Worm (Caenorhabditis elegans): ENCODE results near the gene flp-15.

DNA sequence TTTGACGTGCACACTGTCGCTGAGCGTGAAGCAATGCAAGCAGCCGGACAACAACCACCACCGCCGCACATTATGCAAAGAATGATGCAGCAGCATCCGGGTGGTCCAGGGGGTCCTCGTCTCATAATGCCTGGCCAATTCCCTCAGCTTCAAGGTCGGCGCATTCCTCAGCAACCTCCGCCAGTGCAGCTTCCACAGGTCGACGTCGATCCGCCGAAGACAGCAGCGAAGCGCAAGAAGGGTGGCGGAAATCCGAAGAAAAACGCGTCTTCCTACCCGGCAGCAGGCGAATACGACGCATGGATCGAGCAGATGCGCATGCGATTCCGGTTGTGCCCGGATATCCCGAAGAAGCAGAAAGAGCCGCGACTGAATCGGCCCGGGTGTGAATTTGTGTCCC is 16.2 kb downstream of the flp-15 start:
- TF ChIP-seq T22C8.4 (GFP tag; IDR thresholded peaks at IDR 0.05) (no peak), flt-1 (GFP tag; IDR thresholded peaks at IDR 0.05) (no peak), med-1 (GFP tag; optimal IDR thresholded peaks at IDR 0.05; ENCODE audit: insufficient read depth) (no peak), cog-1 (tag; optimal IDR thresholded peaks at IDR 0.05) (no peak), klf-2 (GFP tag; conservative IDR thresholded peaks at IDR 0.05) (no peak), ref-1 (GFP tag; conservative IDR thresholded peaks at IDR 0.05) (no peak)

Measured in whole organism, midembryonic.